Fruit fly (Drosophila melanogaster): Measurements from ENCODE around the gene CG10375.
A peak's percentile ranks its signal among the peaks of the same experiment; 100 is the strongest.

The CG10375 gene

dm6 chr3R:23732990-23733512 is 34.5 kb upstream of the CG10375 start, which contains the start of the genes Hmgcr and Rpn9 (continued):
- peak; percentile 58 for TF ChIP-seq CG9437 (GFP tag; optimal IDR thresholded peaks at IDR 0.05)
- peak; percentile 2 for TF ChIP-seq CG3281 (GFP tag; optimal IDR thresholded peaks at IDR 0.05)
- no peak for TF ChIP-seq CG1792 (GFP tag; optimal IDR thresholded peaks at IDR 0.05)
- no peak for TF ChIP-seq CG15479 (GFP tag; optimal IDR thresholded peaks at IDR 0.05)
- no peak for TF ChIP-seq ap (GFP tag; IDR thresholded peaks at IDR 0.05)
- TF ChIP-seq Hr39 (optimal IDR thresholded peaks at IDR 0.05): no peak
- TF ChIP-seq Sin3A (optimal IDR thresholded peaks at IDR 0.05): peak; percentile 95
- peak; percentile 8 for TF ChIP-seq CG8290 (GFP tag; optimal IDR thresholded peaks at IDR 0.05)
- peak in 1 of 2 experiments; percentile 47 for TF ChIP-seq CG8290 (tag; optimal IDR thresholded peaks at IDR 0.05)
- peak; percentile 20 for TF ChIP-seq CG30020 (tag; optimal IDR thresholded peaks at IDR 0.05)
- peak; percentile 65 for TF ChIP-seq phol (tag; optimal IDR thresholded peaks at IDR 0.05)
- no peak for TF ChIP-seq otp (GFP tag; IDR thresholded peaks at IDR 0.05)
- no peak for TF ChIP-seq ato (GFP tag; IDR thresholded peaks at IDR 0.05; ENCODE audit: partially characterized antibody)
- TF ChIP-seq Ssrp (tag; optimal IDR thresholded peaks at IDR 0.05): no peak
- no peak for TF ChIP-seq CG2889 (GFP tag; IDR thresholded peaks at IDR 0.05)
- TF ChIP-seq wdn (GFP tag; IDR thresholded peaks at IDR 0.05): no peak
- TF ChIP-seq CG7357 (GFP tag; IDR thresholded peaks at IDR 0.05): no peak
- peak; percentile 55 for TF ChIP-seq BEAF-32 (GFP tag; optimal IDR thresholded peaks at IDR 0.05)
- TF ChIP-seq Xrp1 (GFP tag; IDR thresholded peaks at IDR 0.05): no peak
- peak; percentile 83 for TF ChIP-seq CG12659 (GFP tag; optimal IDR thresholded peaks at IDR 0.05)
- no peak for TF ChIP-seq CG10147 (GFP tag; optimal IDR thresholded peaks at IDR 0.05)
- no peak for TF ChIP-seq cg (GFP tag; optimal IDR thresholded peaks at IDR 0.05)
- TF ChIP-seq CG14965 (GFP tag; optimal IDR thresholded peaks at IDR 0.05; ENCODE audit: borderline replicate concordance): no peak
- TF ChIP-seq CG12236 (GFP tag; optimal IDR thresholded peaks at IDR 0.05): no peak
- no peak for TF ChIP-seq fd3F (GFP tag; optimal IDR thresholded peaks at IDR 0.05)
- TF ChIP-seq CG2875 (GFP tag; optimal IDR thresholded peaks at IDR 0.05): no peak
- TF ChIP-seq CG4328 (GFP tag; optimal IDR thresholded peaks at IDR 0.05): no peak
- TF ChIP-seq CG15073 (GFP tag; optimal IDR thresholded peaks at IDR 0.05): no peak
- TF ChIP-seq pzg (GFP tag; optimal IDR thresholded peaks at IDR 0.05): peak; percentile 90
- TF ChIP-seq CG4617 (GFP tag; optimal IDR thresholded peaks at IDR 0.05; ENCODE audit: borderline replicate concordance): peak; percentile 41
- no peak for TF ChIP-seq Trl (optimal IDR thresholded peaks at IDR 0.05)
- TF ChIP-seq Trl (GFP tag; optimal IDR thresholded peaks at IDR 0.05): no peak
- TF ChIP-seq H15 (GFP tag; IDR thresholded peaks at IDR 0.05): no peak
- no peak for TF ChIP-seq CG3726 (GFP tag; IDR thresholded peaks at IDR 0.05)
- TF ChIP-seq Blimp-1 (GFP tag; optimal IDR thresholded peaks at IDR 0.05): peak; percentile 11
- no peak for TF ChIP-seq D (optimal IDR thresholded peaks at IDR 0.05)
- TF ChIP-seq D (GFP tag; optimal IDR thresholded peaks at IDR 0.05): no peak
- TF ChIP-seq Lhr (GFP tag; optimal IDR thresholded peaks at IDR 0.05): peak; percentile 79
- no peak for TF ChIP-seq CG6272 (GFP tag; IDR thresholded peaks at IDR 0.05)
- TF ChIP-seq oc (tag; optimal IDR thresholded peaks at IDR 0.05): no peak
- no peak for TF ChIP-seq maf-S (GFP tag; optimal IDR thresholded peaks at IDR 0.05)
- TF ChIP-seq bigmax (GFP tag; optimal IDR thresholded peaks at IDR 0.05): no peak
- TF ChIP-seq so (GFP tag; IDR thresholded peaks at IDR 0.05): no peak; the same call in 2 of the 3 replicates
- TF ChIP-seq bsh (GFP tag; optimal IDR thresholded peaks at IDR 0.05): no peak
- TF ChIP-seq CG12769 (tag; optimal IDR thresholded peaks at IDR 0.05): no peak
- no peak for TF ChIP-seq Tbp (GFP tag; optimal IDR thresholded peaks at IDR 0.05)
- 0 out of 3 replicates have a peak, but pooled peaks have one; percentile 48 for TF ChIP-seq Opbp (GFP tag; IDR thresholded peaks at IDR 0.05; ENCODE audit: partially characterized antibody)
- no peak for TF ChIP-seq CG10209 (GFP tag; optimal IDR thresholded peaks at IDR 0.05)
- peak; percentile 83 for TF ChIP-seq Med (GFP tag)
- no peak for TF ChIP-seq danr (GFP tag; IDR thresholded peaks at IDR 0.05)
- TF ChIP-seq toy (GFP tag; IDR thresholded peaks at IDR 0.05): no peak
- TF ChIP-seq CHES-1-like (GFP tag; optimal IDR thresholded peaks at IDR 0.05): peak; percentile 53

Measured in whole organism, embryonic.